Worm (Caenorhabditis elegans) whole organism, young adult: Measurements from ENCODE around the gene T24A6.7.

ENCODE experiments used
- B0019.2 ChIP-seq: fragments of 200-800 bp; sonication (Bioruptor generic); conservative IDR thresholded peaks from 2 replicates; pipeline ENCODE4 v1.3.6; 2022; ENCODE audit warnings: missing genetic modification reagents, missing genetic modification characterization, missing compliant biosample characterization
- B0261.1 ChIP-seq: sonication (generic microtip); optimal IDR thresholded peaks from 2 replicates; lab custom pipeline; 2016; ENCODE audit warnings: mild to moderate bottlenecking, missing genetic modification characterization, moderate library complexity, missing compliant biosample characterization
- F22D6.2 ChIP-seq: sonication (generic microtip); optimal IDR thresholded peaks from 2 replicates; lab custom pipeline; 2016; ENCODE audit warnings: mild to moderate bottlenecking, missing genetic modification characterization, missing compliant biosample characterization
- F52B5.7 ChIP-seq: sonication (generic microtip); optimal IDR thresholded peaks from 2 replicates; lab custom pipeline; 2016; ENCODE audit warnings: mild to moderate bottlenecking, missing genetic modification characterization, missing compliant biosample characterization
- T26A5.8 ChIP-seq: sonication (generic microtip); optimal IDR thresholded peaks from 2 replicates; lab custom pipeline; 2016; ENCODE audit warnings: missing genetic modification characterization, missing compliant biosample characterization
- Y53F4B.3 ChIP-seq: fragments of 200-800 bp; sonication (Bioruptor generic); IDR thresholded peaks from 2 replicates; pipeline ENCODE4 v1.3.6; 2022; ENCODE audit warnings: missing genetic modification reagents, missing genetic modification characterization, missing compliant biosample characterization
- Y53G8AR.9 ChIP-seq: fragments of 200-800 bp; sonication (Bioruptor generic); conservative IDR thresholded peaks from 2 replicates; pipeline ENCODE4 v1.3.6; 2022; ENCODE audit warnings: missing genetic modification reagents, missing genetic modification characterization, missing compliant biosample characterization
- akir-1 ChIP-seq: fragments of 200-800 bp; sonication (Bioruptor generic); optimal IDR thresholded peaks from 2 replicates; lab custom pipeline; 2018; ENCODE audit warnings: mild to moderate bottlenecking, missing genetic modification characterization, moderate library complexity, missing compliant biosample characterization
- aptf-3 ChIP-seq: fragments of 200-800 bp; sonication (Bioruptor generic); IDR thresholded peaks from 2 replicates; pipeline ENCODE4 v1.3.6; 2022; ENCODE audit warnings: missing genetic modification characterization, missing compliant biosample characterization
- atf-7 ChIP-seq: sonication (generic microtip); optimal IDR thresholded peaks from 2 replicates; lab custom pipeline; 2017; ENCODE audit warnings: mild to moderate bottlenecking, missing genetic modification characterization, missing compliant biosample characterization
- attf-3 ChIP-seq: fragments of 200-800 bp; sonication (Bioruptor generic); conservative IDR thresholded peaks from 2 replicates; pipeline ENCODE4 v1.3.6; 2022; ENCODE audit warnings: missing genetic modification reagents, missing genetic modification characterization, missing compliant biosample characterization
- cebp-1 ChIP-seq, 2 experiments: fragments of 200-800 bp in 1 of 2; sonication (Bioruptor generic) in 1 of 2; sonication (generic microtip) in 1 of 2; IDR thresholded peaks in 1 of 2; optimal IDR thresholded peaks in 1 of 2; 2 replicates each; pipeline versions ENCODE4 v1.3.6 to Lab custom; 2017 to 2022; ENCODE audit warnings: missing compliant biosample characterization in 2 of 2, missing genetic modification characterization in 2 of 2, mild to moderate bottlenecking in 1 of 2, missing genetic modification reagents in 1 of 2, moderate library complexity in 1 of 2
- chd-7 ChIP-seq: sonication (generic microtip); optimal IDR thresholded peaks from 2 replicates; lab custom pipeline; 2016; ENCODE audit warnings: mild to moderate bottlenecking, missing genetic modification characterization, moderate library complexity, missing compliant biosample characterization
- die-1 ChIP-seq: sonication (generic microtip); optimal IDR thresholded peaks from 2 replicates; lab custom pipeline; 2016; ENCODE audit warnings: missing genotype, mild to moderate bottlenecking, missing genetic modification characterization, missing compliant biosample characterization
- dox-1 ChIP-seq: fragments of 200-800 bp; sonication (Bioruptor generic); IDR thresholded peaks from 2 replicates; pipeline ENCODE4 v1.3.6; 2022; ENCODE audit warnings: missing genetic modification reagents, missing genetic modification characterization, missing compliant biosample characterization
- dpff-1 ChIP-seq: sonication (generic microtip); optimal IDR thresholded peaks from 2 replicates; lab custom pipeline; 2017; ENCODE audit warnings: mild to moderate bottlenecking, missing genetic modification characterization, missing compliant biosample characterization
- efl-1 ChIP-seq: fragments of 150-350 bp; optimal IDR thresholded peaks from 2 replicates; lab custom pipeline; 2014; ENCODE audit warnings: missing biosample characterization, missing genetic modification reagents, missing genetic modification characterization
- egrh-3 ChIP-seq: fragments of 200-800 bp; sonication (Bioruptor generic); IDR thresholded peaks from 2 replicates; pipeline ENCODE4 v1.3.6; 2022; ENCODE audit warnings: missing genetic modification reagents, missing genetic modification characterization, missing compliant biosample characterization
- fkh-3 ChIP-seq: sonication (generic microtip); optimal IDR thresholded peaks from 2 replicates; lab custom pipeline; 2016; ENCODE audit warnings: mild to moderate bottlenecking, missing genetic modification characterization, missing compliant biosample characterization
- hlh-26 ChIP-seq: fragments of 200-800 bp; sonication (Bioruptor generic); conservative IDR thresholded peaks from 2 replicates; pipeline ENCODE4 v1.3.6; 2022; ENCODE audit warnings: missing genetic modification reagents, missing genetic modification characterization, missing compliant biosample characterization
- hmg-20 ChIP-seq: fragments of 200-800 bp; sonication (Bioruptor generic); IDR thresholded peaks from 2 replicates; pipeline ENCODE4 v1.3.6; 2022; ENCODE audit warnings: missing genetic modification reagents, missing genetic modification characterization, missing compliant biosample characterization
- hsf-1 ChIP-seq: fragments of 200-800 bp; sonication (Bioruptor generic); IDR thresholded peaks from 2 replicates; pipeline ENCODE4 v1.3.6; 2022; ENCODE audit warnings: missing genetic modification reagents, missing genetic modification characterization, missing compliant biosample characterization
- lin-35 ChIP-seq, 3 experiments: fragments of 150-350 bp in 2 of 3; sonication (generic microtip) in 1 of 3; optimal IDR thresholded peaks; 2 replicates each; lab custom pipeline; 2014 to 2018; ENCODE audit warnings: missing biosample characterization in 3 of 3, missing genetic modification characterization in 3 of 3, missing genetic modification reagents in 3 of 3
- madf-10 ChIP-seq: sonication (generic microtip); optimal IDR thresholded peaks from 2 replicates; lab custom pipeline; 2016; ENCODE audit warnings: mild to moderate bottlenecking, missing genetic modification characterization, missing compliant biosample characterization
- madf-6 ChIP-seq: fragments of 200-800 bp; sonication (Bioruptor generic); IDR thresholded peaks from 2 replicates; pipeline ENCODE4 v1.3.6; 2022; ENCODE audit warnings: missing genetic modification reagents, missing genetic modification characterization, missing compliant biosample characterization
- madf-8 ChIP-seq: fragments of 200-800 bp; sonication (Bioruptor generic); conservative IDR thresholded peaks from 2 replicates; pipeline ENCODE4 v1.3.6; 2022; ENCODE audit warnings: missing genetic modification reagents, missing genetic modification characterization, missing compliant biosample characterization
- mcd-1 ChIP-seq: fragments of 200-800 bp; sonication (Bioruptor generic); IDR thresholded peaks from 2 replicates; pipeline ENCODE4 v1.3.6; 2022; ENCODE audit warnings: missing genetic modification reagents, missing genetic modification characterization, missing compliant biosample characterization
- mel-28 ChIP-seq: sonication (generic microtip); optimal IDR thresholded peaks from 2 replicates; lab custom pipeline; 2016; ENCODE audit warnings: borderline replicate concordance, mild to moderate bottlenecking, missing genetic modification characterization, missing compliant biosample characterization
- nfyb-1 ChIP-seq: fragments of 200-800 bp; sonication (Bioruptor generic); IDR thresholded peaks from 2 replicates; pipeline ENCODE4 v1.3.6; 2022; ENCODE audit warnings: missing genetic modification reagents, missing genetic modification characterization, missing compliant biosample characterization
- nhr-179 ChIP-seq: sonication (generic microtip); optimal IDR thresholded peaks from 2 replicates; lab custom pipeline; 2016; ENCODE audit warnings: mild to moderate bottlenecking, missing genetic modification characterization, missing compliant biosample characterization
- repo-1 ChIP-seq: sonication (generic microtip); optimal IDR thresholded peaks from 2 replicates; lab custom pipeline; 2017; ENCODE audit warnings: mild to moderate bottlenecking, missing genetic modification characterization, missing compliant biosample characterization
- sdz-38 ChIP-seq: sonication (generic microtip); optimal IDR thresholded peaks from 2 replicates; lab custom pipeline; 2016; ENCODE audit warnings: missing genotype, missing genetic modification characterization, missing compliant biosample characterization
- sptf-2 ChIP-seq: fragments of 200-800 bp; sonication (Bioruptor generic); optimal IDR thresholded peaks from 2 replicates; lab custom pipeline; 2018; ENCODE audit warnings: mild to moderate bottlenecking, missing genetic modification characterization, missing compliant biosample characterization
- zfh-2 ChIP-seq: fragments of 200-800 bp; sonication (Bioruptor generic); conservative IDR thresholded peaks from 2 replicates; pipeline ENCODE4 v1.3.6; 2022; ENCODE audit warnings: missing genetic modification reagents, missing genetic modification characterization, missing compliant biosample characterization
- zim-3 ChIP-seq: sonication (generic microtip); optimal IDR thresholded peaks from 2 replicates; lab custom pipeline; 2017; ENCODE audit warnings: mild to moderate bottlenecking, missing genetic modification characterization, moderate library complexity, missing compliant biosample characterization
- ztf-22 ChIP-seq: fragments of 200-800 bp; sonication (Bioruptor generic); optimal IDR thresholded peaks from 2 replicates; lab custom pipeline; 2018; ENCODE audit warnings: mild to moderate bottlenecking, missing genetic modification characterization, moderate library complexity, missing compliant biosample characterization
- ztf-25 ChIP-seq: fragments of 200-800 bp; sonication (Bioruptor generic); IDR thresholded peaks from 2 replicates; pipeline ENCODE4 v1.3.6; 2022; ENCODE audit warnings: missing genetic modification reagents, missing genetic modification characterization, missing compliant biosample characterization

Gene T24A6.7

ce11 chrV:3517889-3518288, 7.2 kb upstream of the T24A6.7 start, which contains the start of gene str-227:
Gene str-227, plus strand, starts transcription at chrV:3518189.
- no peak for TF ChIP-seq aptf-3

DNA sequence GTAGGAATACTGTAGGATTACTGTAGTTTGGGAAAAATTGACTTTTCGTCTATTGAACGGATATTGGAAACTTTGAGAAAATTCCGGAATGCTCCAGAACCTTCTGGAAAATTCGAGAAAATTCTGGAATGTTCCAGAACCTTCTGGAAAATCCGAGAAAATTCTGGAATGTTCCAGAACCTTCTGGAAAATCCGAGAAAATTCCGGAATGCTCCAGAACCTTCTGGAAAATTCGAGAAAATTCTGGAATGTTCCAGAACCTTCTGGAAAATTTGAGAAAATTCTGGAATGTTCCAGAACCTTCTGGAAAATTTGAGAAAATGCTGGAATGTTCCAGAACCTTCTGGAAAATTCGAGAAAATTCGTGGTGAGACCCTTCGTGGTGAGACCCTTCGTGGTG, 4.7 kb upstream of the T24A6.7 start:
- TF ChIP-seq madf-6 (peak; percentile 41; the same call in 1 of the 2 replicates), nfyb-1 (GFP tag; lab: Robert Waterston, UW) (peak; percentile 43; the same call in 1 of the 2 replicates), dox-1 (GFP tag; lab: Robert Waterston, UW) (peak; percentile 75), Y53F4B.3 (GFP tag; lab: Robert Waterston, UW) (peak; percentile 18; the same call in 1 of the 2 replicates), hsf-1 (GFP tag; lab: Robert Waterston, UW) (peak; percentile 97)

ce11 chrV:3523262-3523661, 1.8 kb upstream of the T24A6.7 start, which contains the start of gene irg-1:
Gene irg-1, plus strand, starts transcription at chrV:3523587.
- TF ChIP-seq zfh-2 (no peak), cebp-1 (GFP tag; IDR thresholded peaks at IDR 0.05; lab: Robert Waterston, UW) (peak; percentile 25; the same call in 1 of the 2 replicates), cebp-1 (tag; optimal IDR thresholded peaks at IDR 0.05; lab: Kevin White, UChicago) (no peak)

DNA sequence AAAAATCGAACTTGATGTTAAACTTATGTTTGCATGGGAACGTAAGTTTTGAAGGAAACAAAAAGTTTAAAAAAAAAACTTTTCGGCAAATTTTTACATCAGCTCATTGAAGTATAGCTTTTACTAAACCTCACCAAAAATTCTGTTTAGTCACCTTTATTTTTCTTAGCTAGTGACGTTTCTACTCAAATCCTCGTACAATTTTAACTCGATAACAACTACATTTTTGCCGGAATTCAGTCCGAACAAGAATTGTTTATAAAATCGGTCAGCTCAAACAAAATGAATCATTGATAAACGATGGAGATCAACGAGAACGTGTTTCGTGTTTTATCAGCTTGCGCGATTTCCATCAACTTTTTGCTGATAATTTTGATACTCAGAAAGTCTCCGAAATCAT, 1.8 kb downstream of the T24A6.7 start, which contains the start of gene str-260:
str-260 (plus strand) TSS at position 301 of the 400 bp plus-strand sequence.
- no peak for TF ChIP-seq ztf-22 (GFP tag; lab: Kevin White, UChicago)
- TF ChIP-seq Y53F4B.3 (GFP tag; lab: Robert Waterston, UW), result no peak
- TF ChIP-seq zim-3 (tag; lab: Kevin White, UChicago), result no peak
- no peak for TF ChIP-seq nhr-179 (tag; lab: Kevin White, UChicago)
- no peak for TF ChIP-seq chd-7 (tag; lab: Kevin White, UChicago)
- TF ChIP-seq Y53G8AR.9, result no peak
- no peak for TF ChIP-seq hmg-20 (GFP tag; lab: Robert Waterston, UW)
- TF ChIP-seq zfh-2, result no peak
- TF ChIP-seq attf-3 (GFP tag; lab: Robert Waterston, UW), result no peak
- no peak for TF ChIP-seq hlh-26 (GFP tag; lab: Robert Waterston, UW)
- no peak for TF ChIP-seq akir-1
- no peak for TF ChIP-seq egrh-3
- TF ChIP-seq T26A5.8 (tag; lab: Kevin White, UChicago), result no peak
- no peak for TF ChIP-seq dpff-1
- TF ChIP-seq mcd-1 (GFP tag; lab: Robert Waterston, UW), result no peak

ce11 chrV:3530403-3530802, 5.3 kb downstream of the T24A6.7 start, which contains the start of gene srbc-66:
Gene srbc-66, plus strand, starts transcription at chrV:3530703.
- TF ChIP-seq lin-35 (GFP tag; optimal IDR thresholded peaks at IDR 0.05; lab: Kevin White, UChicago) (no peak), F22D6.2 (tag; lab: Kevin White, UChicago) (no peak), mel-28 (tag; lab: Kevin White, UChicago) (no peak), sdz-38 (tag; lab: Kevin White, UChicago) (no peak), F52B5.7 (tag; lab: Kevin White, UChicago) (no peak), madf-10 (tag; lab: Kevin White, UChicago) (no peak)
- TF ChIP-seq, all 124 proteins: peak for 0

- TF ChIP-seq nhr-179 (tag; lab: Kevin White, UChicago) (no peak), zfh-2 (no peak), B0019.2 (GFP tag; lab: Robert Waterston, UW) (no peak), madf-8 (GFP tag; lab: Robert Waterston, UW) (no peak), die-1 (tag; lab: Kevin White, UChicago) (no peak), B0261.1 (no peak), atf-7 (no peak), sptf-2 (no peak), Y53F4B.3 (GFP tag; lab: Robert Waterston, UW) (no peak), efl-1 (no peak), repo-1 (no peak), fkh-3 (no peak), ztf-25 (GFP tag; lab: Robert Waterston, UW) (no peak), aptf-3 (no peak)
Observed at ce11 chrV:3535260-3535659, 10.2 kb downstream of the T24A6.7 start, which contains the start of gene nhr-221. Gene nhr-221, minus strand, starts transcription at chrV:3535360.
